Fruit fly (Drosophila melanogaster) whole organism, embryonic: Measurements from ENCODE around the gene PGRP-LA.
A peak's percentile ranks its signal among the peaks of the same experiment; 100 is the strongest.

ENCODE experiments used
- Awh ChIP-seq: fragments of 200-800 bp; sonication (Bioruptor generic); IDR thresholded peaks from 2 replicates; pipeline ENCODE4, ENCODE4 v1.3.6; 2022; ENCODE audit warnings: missing biosample characterization, missing genetic modification characterization
- Blimp-1 ChIP-seq: fragments of 200-800 bp; sonication (Bioruptor generic); optimal IDR thresholded peaks from 3 replicates; lab custom pipeline; 2018; ENCODE audit warnings: missing biosample characterization, missing genetic modification characterization, mild to moderate bottlenecking, moderate library complexity, missing genetic modification reagents
- BtbVII ChIP-seq: fragments of 200-800 bp; sonication (Bioruptor generic); optimal IDR thresholded peaks from 3 replicates; lab custom pipeline; 2017; ENCODE audit warnings: missing biosample characterization, mild to moderate bottlenecking, missing genetic modification characterization
- CG10209 ChIP-seq: fragments of 200-800 bp; sonication (Bioruptor generic); optimal IDR thresholded peaks from 3 replicates; lab custom pipeline; 2017; ENCODE audit warnings: missing biosample characterization, mild to moderate bottlenecking, missing genetic modification characterization, missing genetic modification reagents
- CG10267 ChIP-seq: fragments of 200-800 bp; sonication (Bioruptor generic); optimal IDR thresholded peaks from 2 replicates; lab custom pipeline; 2018; ENCODE audit warnings: missing biosample characterization, mild to moderate bottlenecking, missing genetic modification characterization, moderate library complexity
- CG10979 ChIP-seq: fragments of 200-800 bp; sonication (Bioruptor generic); optimal IDR thresholded peaks from 2 replicates; lab custom pipeline; 2018; ENCODE audit warnings: missing biosample characterization, mild to moderate bottlenecking, missing genetic modification characterization, moderate library complexity
- CG12155 ChIP-seq: fragments of 200-800 bp; sonication (Bioruptor generic); optimal IDR thresholded peaks from 3 replicates; lab custom pipeline; 2016; ENCODE audit warnings: missing biosample characterization, missing genetic modification characterization
- CG13424 ChIP-seq: fragments of 200-800 bp; sonication (Bioruptor generic); optimal IDR thresholded peaks from 2 replicates; lab custom pipeline; 2019; ENCODE audit warnings: missing biosample characterization, mild to moderate bottlenecking, missing genetic modification characterization, moderate library complexity
- CG14441 ChIP-seq: fragments of 200-800 bp; sonication (Bioruptor generic); IDR thresholded peaks from 2 replicates; pipeline ENCODE4 v1.3.6; 2022; ENCODE audit warnings: missing biosample characterization, missing genetic modification characterization
- CG14710 ChIP-seq: fragments of 200-800 bp; sonication (Bioruptor generic); optimal IDR thresholded peaks from 3 replicates; lab custom pipeline; 2019; ENCODE audit warnings: missing biosample characterization, mild to moderate bottlenecking, missing genetic modification characterization, moderate library complexity
- CG14860 ChIP-seq: fragments of 200-800 bp; sonication (Bioruptor generic); IDR thresholded peaks from 3 replicates; pipeline ENCODE4 v1.3.6; 2022; ENCODE audit warnings: missing biosample characterization, missing genetic modification characterization; ENCODE audit not compliant: partially characterized antibody
- CG1529 ChIP-seq: fragments of 200-800 bp; sonication (Bioruptor generic); optimal IDR thresholded peaks from 3 replicates; lab custom pipeline; 2018; ENCODE audit warnings: missing biosample characterization, missing genetic modification characterization
- CG15514 ChIP-seq: fragments of 200-800 bp; sonication (Bioruptor generic); optimal IDR thresholded peaks from 3 replicates; lab custom pipeline; 2017; ENCODE audit warnings: missing biosample characterization, missing genetic modification characterization, mild to moderate bottlenecking, moderate library complexity, missing genetic modification reagents
- CG15601 ChIP-seq: fragments of 200-800 bp; sonication (Bioruptor generic); optimal IDR thresholded peaks from 3 replicates; lab custom pipeline; 2019; ENCODE audit warnings: missing biosample characterization, mild to moderate bottlenecking, missing genetic modification characterization, moderate library complexity
- CG31441 ChIP-seq: fragments of 200-800 bp; sonication (Bioruptor generic); IDR thresholded peaks from 2 replicates; pipeline ENCODE4 v1.3.6; 2022; ENCODE audit warnings: missing biosample characterization, missing genetic modification characterization
- CG32767 ChIP-seq: fragments of 200-800 bp; sonication (Bioruptor generic); IDR thresholded peaks from 2 replicates; pipeline ENCODE4 v1.3.6; 2022; ENCODE audit warnings: missing biosample characterization, missing genetic modification characterization
- CG3726 ChIP-seq: fragments of 200-800 bp; sonication (Bioruptor generic); IDR thresholded peaks from 3 replicates; pipeline ENCODE4, ENCODE4 v1.3.6; 2022; ENCODE audit warnings: missing biosample characterization, missing genetic modification characterization
- CG3847 ChIP-seq: fragments of 200-800 bp; sonication (Bioruptor generic); IDR thresholded peaks from 2 replicates; pipeline ENCODE4 v1.3.6; 2022; ENCODE audit warnings: missing biosample characterization, missing genetic modification characterization
- CG3995 ChIP-seq: fragments of 200-800 bp; sonication (Bioruptor generic); optimal IDR thresholded peaks from 3 replicates; lab custom pipeline; 2016; ENCODE audit warnings: missing biosample characterization, missing genetic modification characterization
- CG6254 ChIP-seq: fragments of 200-800 bp; sonication (Bioruptor generic); optimal IDR thresholded peaks from 3 replicates; lab custom pipeline; 2017; ENCODE audit warnings: mild to moderate bottlenecking, missing biosample characterization, missing genetic modification reagents, missing genetic modification characterization
- CG6689 ChIP-seq: fragments of 200-800 bp; sonication (Bioruptor generic); IDR thresholded peaks from 2 replicates; pipeline ENCODE4 v1.3.6; 2022; ENCODE audit warnings: missing biosample characterization, missing genetic modification characterization
- CG7786 ChIP-seq: fragments of 200-800 bp; sonication (Bioruptor generic); optimal IDR thresholded peaks from 2 replicates; lab custom pipeline; 2016; ENCODE audit warnings: missing biosample characterization, missing genetic modification characterization
- CG9437 ChIP-seq: fragments of 200-800 bp; sonication (Bioruptor generic); optimal IDR thresholded peaks from 2 replicates; lab custom pipeline; 2018; ENCODE audit warnings: missing biosample characterization, mild to moderate bottlenecking, missing genetic modification characterization
- D19B ChIP-seq: fragments of 200-800 bp; sonication (Bioruptor generic); optimal IDR thresholded peaks from 2 replicates; lab custom pipeline; 2017; ENCODE audit warnings: missing biosample characterization, mild to moderate bottlenecking, missing genetic modification characterization
- Fer2 ChIP-seq: fragments of 200-800 bp; sonication (Bioruptor generic); optimal IDR thresholded peaks from 2 replicates; lab custom pipeline; 2018; ENCODE audit warnings: missing biosample characterization, mild to moderate bottlenecking, missing genetic modification characterization, moderate library complexity
- GATAe ChIP-seq: fragments of 200-800 bp; sonication (Bioruptor generic); conservative IDR thresholded peaks from 2 replicates; pipeline ENCODE4 v1.3.6; 2022; ENCODE audit warnings: missing biosample characterization, missing genetic modification characterization
- HHEX ChIP-seq: fragments of 200-800 bp; sonication (Bioruptor generic); optimal IDR thresholded peaks from 3 replicates; lab custom pipeline; 2017; ENCODE audit warnings: missing biosample characterization, mild to moderate bottlenecking, missing genetic modification characterization, missing genetic modification reagents
- HmgZ ChIP-seq: fragments of 200-800 bp; sonication (Bioruptor generic); optimal IDR thresholded peaks from 2 replicates; lab custom pipeline; 2018; ENCODE audit warnings: missing biosample characterization, mild to moderate bottlenecking, missing genetic modification characterization
- Mad ChIP-seq: fragments of 200-800 bp; sonication (Bioruptor generic); optimal IDR thresholded peaks from 2 replicates; lab custom pipeline; 2016; ENCODE audit warnings: missing biosample characterization, missing genetic modification characterization
- NfI ChIP-seq: fragments of 200-800 bp; sonication (Bioruptor generic); optimal IDR thresholded peaks from 3 replicates; lab custom pipeline; 2018; ENCODE audit warnings: missing biosample characterization, mild to moderate bottlenecking, missing genetic modification characterization, moderate library complexity
- Xbp1 ChIP-seq: fragments of 200-800 bp; sonication (Bioruptor generic); optimal IDR thresholded peaks from 3 replicates; lab custom pipeline; 2016; ENCODE audit warnings: missing biosample characterization, mild to moderate bottlenecking, missing genetic modification characterization
- abd-A ChIP-seq: fragments of 200-800 bp; sonication (Bioruptor generic); optimal IDR thresholded peaks from 3 replicates; lab custom pipeline; 2019; ENCODE audit warnings: missing biosample characterization, mild to moderate bottlenecking, missing genetic modification characterization, moderate library complexity
- btn ChIP-seq: fragments of 200-800 bp; sonication (Bioruptor generic); optimal IDR thresholded peaks from 2 replicates; lab custom pipeline; 2016; ENCODE audit warnings: missing biosample characterization, missing genetic modification characterization
- cg ChIP-seq: fragments of 200-800 bp; sonication (Bioruptor generic); optimal IDR thresholded peaks from 3 replicates; lab custom pipeline; 2019; ENCODE audit warnings: missing biosample characterization, mild to moderate bottlenecking, missing genetic modification characterization, moderate library complexity
- crp ChIP-seq, 2 experiments: fragments of 200-800 bp; sonication (Bioruptor generic); optimal IDR thresholded peaks; 2 replicates in 1 of 2; 3 replicates in 1 of 2; lab custom pipeline; 2017; ENCODE audit warnings: missing biosample characterization in 2 of 2, missing genetic modification characterization in 2 of 2, mild to moderate bottlenecking in 1 of 2, moderate library complexity in 1 of 2
- dati ChIP-seq: fragments of 200-800 bp; sonication (Bioruptor generic); IDR thresholded peaks from 2 replicates; pipeline ENCODE4 v1.3.6; 2022; ENCODE audit warnings: missing biosample characterization, missing genetic modification characterization
- dm ChIP-seq: fragments of 200-800 bp; sonication (Bioruptor generic); optimal IDR thresholded peaks from 3 replicates; lab custom pipeline; 2016; ENCODE audit warnings: missing biosample characterization, missing genetic modification characterization
- gt ChIP-seq: fragments of 200-800 bp; sonication (Bioruptor generic); IDR thresholded peaks from 2 replicates; pipeline ENCODE4 v1.3.6; 2022; ENCODE audit warnings: missing biosample characterization, missing genetic modification characterization
- knrl ChIP-seq: fragments of 200-800 bp; sonication (Bioruptor generic); IDR thresholded peaks from 3 replicates; pipeline ENCODE4 v1.3.6; 2022; ENCODE audit warnings: missing biosample characterization, missing genetic modification characterization; ENCODE audit not compliant: partially characterized antibody
- mam ChIP-seq: fragments of 200-800 bp; sonication (Bioruptor generic); optimal IDR thresholded peaks from 3 replicates; lab custom pipeline; 2016; ENCODE audit warnings: missing biosample characterization, missing genetic modification characterization
- mirr ChIP-seq: fragments of 200-800 bp; sonication (Bioruptor generic); optimal IDR thresholded peaks from 3 replicates; lab custom pipeline; 2018; ENCODE audit warnings: missing biosample characterization, mild to moderate bottlenecking, missing genetic modification characterization
- otp ChIP-seq: fragments of 200-800 bp; sonication (Bioruptor generic); IDR thresholded peaks from 3 replicates; pipeline ENCODE4, ENCODE4 v1.3.6; 2022; ENCODE audit warnings: missing biosample characterization, missing genetic modification characterization
- peb ChIP-seq: fragments of 200-800 bp; sonication (Bioruptor generic); IDR thresholded peaks from 2 replicates; pipeline ENCODE4 v1.3.6; 2022; ENCODE audit warnings: missing biosample characterization, missing genetic modification characterization
- pnt ChIP-seq: fragments of 200-800 bp; sonication (Bioruptor generic); optimal IDR thresholded peaks from 3 replicates; lab custom pipeline; 2016; ENCODE audit warnings: missing biosample characterization, missing genetic modification characterization
- sim ChIP-seq: fragments of 200-800 bp; sonication (Bioruptor generic); IDR thresholded peaks from 2 replicates; pipeline ENCODE4 v1.3.6; 2022; ENCODE audit warnings: missing biosample characterization, missing genetic modification characterization
- slp2 ChIP-seq: fragments of 200-800 bp; sonication (Bioruptor generic); optimal IDR thresholded peaks from 2 replicates; lab custom pipeline; 2016; ENCODE audit warnings: missing biosample characterization, missing genetic modification characterization
- stwl ChIP-seq: fragments of 200-800 bp; sonication (Bioruptor generic); optimal IDR thresholded peaks from 3 replicates; lab custom pipeline; 2018; ENCODE audit warnings: missing biosample characterization, mild to moderate bottlenecking, missing genetic modification characterization, moderate library complexity
- sug ChIP-seq: fragments of 200-800 bp; optimal IDR thresholded peaks from 2 replicates; lab custom pipeline; 2019; ENCODE audit warnings: missing biosample characterization, mild to moderate bottlenecking, missing genetic modification characterization, moderate library complexity
- tll ChIP-seq, 2 experiments: fragments of 200-800 bp in 1 of 2; fragments of >200 bp in 1 of 2; sonication (Bioruptor generic) in 1 of 2; optimal IDR thresholded peaks; 2 replicates each; lab custom pipeline; 2017 to 2019; ENCODE audit warnings: missing biosample characterization in 2 of 2, missing genetic modification characterization in 2 of 2, mild to moderate bottlenecking in 1 of 2, moderate library complexity in 1 of 2
- yki ChIP-seq: fragments of >200 bp; optimal IDR thresholded peaks from 3 replicates; lab custom pipeline; 2018

The PGRP-LA gene

DNA sequence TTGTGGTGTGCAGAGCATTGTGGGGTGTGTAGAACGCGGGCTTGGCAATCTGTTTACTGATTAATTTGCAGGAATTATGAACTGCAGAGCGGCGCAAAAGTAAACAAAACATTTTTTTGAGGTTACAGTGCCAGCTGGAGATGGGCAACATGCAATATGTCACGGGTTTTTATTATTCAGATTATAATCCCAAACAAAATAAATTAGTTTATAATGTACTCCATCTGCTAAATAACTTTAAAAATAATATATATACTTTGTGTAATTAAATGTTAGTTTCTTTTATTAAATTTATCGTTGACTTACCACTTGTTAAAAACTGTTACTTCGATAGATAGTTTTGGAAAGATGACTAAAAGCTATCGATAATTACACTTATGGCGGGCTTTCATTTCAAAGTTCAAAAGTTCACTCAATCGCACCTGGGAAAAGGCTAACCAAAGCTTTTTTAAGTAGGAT lies 36.8 kb downstream of the PGRP-LA start, which contains the start of gene Fdx1:
TSS of gene Fdx1 (minus strand) at position 332 of the 459 bp plus-strand sequence.
- TF ChIP-seq D19B (GFP tag; lab: Kevin White, UChicago) (no peak), CG1529 (GFP tag; lab: Kevin White, UChicago) (no peak), Blimp-1 (GFP tag; lab: Kevin White, UChicago) (no peak), stwl (tag; lab: Kevin White, UChicago) (no peak), CG3726 (GFP tag; lab: Robert Waterston, UW) (no peak), peb (GFP tag; lab: Robert Waterston, UW) (no peak), CG6254 (GFP tag; lab: Kevin White, UChicago) (no peak), CG15601 (tag; lab: Kevin White, UChicago) (peak; percentile 54), abd-A (tag; lab: Kevin White, UChicago) (no peak), mam (GFP tag; lab: Kevin White, UChicago) (peak; percentile 25), mirr (GFP tag; lab: Kevin White, UChicago) (no peak), dm (GFP tag; lab: Kevin White, UChicago) (no peak), GATAe (GFP tag; lab: Robert Waterston, UW) (no peak), Xbp1 (peak; percentile 34), crp (GFP tag; optimal IDR thresholded peaks at IDR 0.05; lab: Kevin White, UChicago) (peak in 1 of 2 experiments; percentile 8), knrl (peak; percentile 53; the same call in 2 of the 3 replicates), CG6689 (GFP tag; lab: Robert Waterston, UW) (no peak), CG10979 (tag; lab: Kevin White, UChicago) (peak; percentile 23), CG14860 (GFP tag; lab: Robert Waterston, UW) (peak; percentile 49; the same call in 2 of the 3 replicates), Awh (GFP tag; lab: Robert Waterston, UW) (no peak), HHEX (GFP tag; lab: Kevin White, UChicago) (no peak), yki (lab: Kevin White, UChicago) (no peak), sug (peak; percentile 61), CG7786 (GFP tag; lab: Kevin White, UChicago) (no peak), CG10209 (GFP tag; lab: Kevin White, UChicago) (no peak), CG3995 (GFP tag; lab: Kevin White, UChicago) (peak; percentile 97), tll (GFP tag; optimal IDR thresholded peaks at IDR 0.05; lab: Kevin White, UChicago) (no peak), HmgZ (tag; lab: Kevin White, UChicago) (peak; percentile 49), Mad (no peak), CG32767 (GFP tag; lab: Robert Waterston, UW) (0 out of 2 replicates have a peak, but pooled peaks have one; percentile 17), pnt (GFP tag; lab: Kevin White, UChicago) (no peak), CG13424 (peak; percentile 70), CG14441 (GFP tag; lab: Robert Waterston, UW) (0 out of 2 replicates have a peak, but pooled peaks have one; percentile 29), BtbVII (GFP tag; lab: Kevin White, UChicago) (peak; percentile 26), dati (GFP tag; lab: Robert Waterston, UW) (no peak), CG14710 (tag; lab: Kevin White, UChicago) (peak; percentile 49), CG10267 (tag; lab: Kevin White, UChicago) (peak; percentile 39), slp2 (GFP tag; lab: Kevin White, UChicago) (no peak), CG3847 (GFP tag; lab: Robert Waterston, UW) (peak; percentile 36), gt (no peak), Fer2 (tag; lab: Kevin White, UChicago) (no peak), cg (GFP tag; lab: Kevin White, UChicago) (no peak), CG31441 (GFP tag; lab: Robert Waterston, UW) (peak; percentile 52), NfI (peak; percentile 28), sim (no peak), btn (GFP tag; lab: Kevin White, UChicago) (no peak), otp (no peak), CG15514 (GFP tag; lab: Kevin White, UChicago) (peak; percentile 64), CG9437 (GFP tag; lab: Kevin White, UChicago) (peak; percentile 10), CG12155 (GFP tag; lab: Kevin White, UChicago) (peak; percentile 33)
